Fruit fly (Drosophila melanogaster): ENCODE data around the gene CG14207.

- TF ChIP-seq salr (GFP tag; optimal IDR thresholded peaks at IDR 0.05) (no peak), CG8632 (GFP tag; optimal IDR thresholded peaks at IDR 0.05) (no peak), Smox (GFP tag; optimal IDR thresholded peaks at IDR 0.05) (no peak), Eip78C (GFP tag) (no peak), CG34406 (GFP tag; optimal IDR thresholded peaks at IDR 0.05) (no peak), CG8119 (GFP tag; IDR thresholded peaks at IDR 0.05) (no peak), CG6854 (GFP tag; optimal IDR thresholded peaks at IDR 0.05) (no peak), topi (GFP tag; optimal IDR thresholded peaks at IDR 0.05) (no peak), spab (GFP tag; optimal IDR thresholded peaks at IDR 0.05) (no peak), Sox14 (GFP tag; optimal IDR thresholded peaks at IDR 0.05) (no peak), Lpt (GFP tag; optimal IDR thresholded peaks at IDR 0.05) (no peak), CG4318 (GFP tag; optimal IDR thresholded peaks at IDR 0.05) (no peak)
These were observed 6.2 kb downstream of the CG14207 start, which contains the start of the genes Shawn and Tyler for dm6 chrX:19611226-19611625.
